Worm (Caenorhabditis elegans) whole organism, mixed stage, embryonic: ENCODE measurements around the gene T05C3.6.

Source experiments
- M03D4.4 ChIP-seq: sonication (generic microtip); optimal IDR thresholded peaks from 2 replicates; lab custom pipeline; 2017; ENCODE audit warnings: mild to moderate bottlenecking, missing genetic modification characterization, missing compliant biosample characterization
- bed-3 ChIP-seq: fragments of 200-800 bp; sonication (Bioruptor generic); optimal IDR thresholded peaks from 3 replicates; lab custom pipeline; 2018; ENCODE audit warnings: mild to moderate bottlenecking, missing genetic modification characterization, moderate library complexity, missing compliant biosample characterization
- cnd-1 ChIP-seq: fragments of 200-800 bp; sonication (Bioruptor generic); optimal IDR thresholded peaks from 2 replicates; lab custom pipeline; 2018; ENCODE audit warnings: mild to moderate bottlenecking, missing genetic modification characterization, missing compliant biosample characterization
- elt-3 ChIP-seq: fragments of 150-350 bp; optimal IDR thresholded peaks from 2 replicates; lab custom pipeline; 2014; ENCODE audit warnings: missing biosample characterization, missing genetic modification characterization
- hlh-1 ChIP-seq: fragments of 150-350 bp; optimal IDR thresholded peaks from 2 replicates; lab custom pipeline; 2014; ENCODE audit warnings: missing biosample characterization, missing genetic modification reagents, missing genetic modification characterization
- nhr-12 ChIP-seq: fragments of 150-350 bp; optimal IDR thresholded peaks from 2 replicates; lab custom pipeline; 2014; ENCODE audit warnings: missing biosample characterization, missing genetic modification characterization
- nhr-2 ChIP-seq: fragments of 150-350 bp; optimal IDR thresholded peaks from 2 replicates; lab custom pipeline; 2014; ENCODE audit warnings: missing biosample characterization, missing genetic modification characterization
- nhr-28 ChIP-seq: fragments of 150-350 bp; optimal IDR thresholded peaks from 2 replicates; lab custom pipeline; 2014; ENCODE audit warnings: missing biosample characterization, missing genetic modification characterization
- nhr-76 ChIP-seq: sonication (generic microtip); optimal IDR thresholded peaks from 2 replicates; lab custom pipeline; 2017; ENCODE audit warnings: missing biosample characterization, missing genetic modification characterization
- ztf-11 ChIP-seq: fragments of 150-350 bp; optimal IDR thresholded peaks from 2 replicates; lab custom pipeline; 2014; ENCODE audit warnings: missing biosample characterization, missing genetic modification characterization

- TF ChIP-seq nhr-76 (tag; lab: Kevin White, UChicago) (no peak), M03D4.4 (tag; lab: Kevin White, UChicago) (no peak), nhr-28 (tag; lab: Kevin White, UChicago) (no peak), nhr-12 (tag; lab: Kevin White, UChicago) (no peak), ztf-11 (tag; lab: Kevin White, UChicago) (no peak), cnd-1 (tag; lab: Kevin White, UChicago) (no peak), elt-3 (tag; lab: Kevin White, UChicago) (no peak), nhr-2 (tag; lab: Kevin White, UChicago) (no peak), bed-3 (GFP tag; lab: Kevin White, UChicago) (no peak), hlh-1 (tag; lab: Kevin White, UChicago) (no peak)
Observed at ce11 chrV:5477719-5478118, 12.5 kb upstream of the T05C3.6 start.
